Fruit fly (Drosophila melanogaster): ENCODE measurements around the gene loco.
A peak's percentile ranks its signal among the peaks of the same experiment; 100 is the strongest.

loco gene

dm6 chr3R:22663115-22663514 is 23.9 kb upstream of the loco start (continued):
- peak; percentile 37 for TF ChIP-seq CG1233 (GFP tag; optimal IDR thresholded peaks at IDR 0.05)
- peak; percentile 48 for TF ChIP-seq CG15514 (GFP tag; optimal IDR thresholded peaks at IDR 0.05)
- 0 out of 2 replicates have a peak, but pooled peaks have one; percentile 39 for TF ChIP-seq Lim3 (GFP tag; IDR thresholded peaks at IDR 0.05)
- peak; percentile 80 for TF ChIP-seq CG9932 (GFP tag; IDR thresholded peaks at IDR 0.05)
- peak; percentile 48 to 75 for TF ChIP-seq dpn (GFP tag; optimal IDR thresholded peaks at IDR 0.05)
- TF ChIP-seq Nf-YA (GFP tag; IDR thresholded peaks at IDR 0.05), result 0 out of 2 replicates have a peak, but pooled peaks have one; percentile 27
- peak; percentile 69 for TF ChIP-seq CoRest (tag; optimal IDR thresholded peaks at IDR 0.05)
- TF ChIP-seq Stat92E (GFP tag; optimal IDR thresholded peaks at IDR 0.05), result no peak
- peak; percentile 5 for TF ChIP-seq CG3838 (GFP tag; optimal IDR thresholded peaks at IDR 0.05)
- peak; percentile 56 for TF ChIP-seq oc (tag; optimal IDR thresholded peaks at IDR 0.05)
- TF ChIP-seq CG3281 (GFP tag; optimal IDR thresholded peaks at IDR 0.05), result peak; percentile 62
- peak; percentile 35 for TF ChIP-seq her (GFP tag; optimal IDR thresholded peaks at IDR 0.05)
- TF ChIP-seq z (GFP tag; IDR thresholded peaks at IDR 0.05), result no peak
- TF ChIP-seq CG14441 (GFP tag; IDR thresholded peaks at IDR 0.05), result peak; percentile 40; the same call in 1 of the 2 replicates
- no peak; the same call in 1 of the 2 replicates for TF ChIP-seq NFAT (GFP tag; IDR thresholded peaks at IDR 0.05)
- no peak for TF ChIP-seq CG32772 (GFP tag; IDR thresholded peaks at IDR 0.05)
- peak; percentile 47 for TF ChIP-seq CG4404 (GFP tag; IDR thresholded peaks at IDR 0.05)
- TF ChIP-seq scrt (GFP tag; optimal IDR thresholded peaks at IDR 0.05), result peak; percentile 51
- peak in 1 of 2 experiments; percentile 77 for TF ChIP-seq eve (GFP tag; optimal IDR thresholded peaks at IDR 0.05)
- TF ChIP-seq usp (GFP tag; optimal IDR thresholded peaks at IDR 0.05), result no peak
- no peak for TF ChIP-seq CG7987 (GFP tag; optimal IDR thresholded peaks at IDR 0.05)
- TF ChIP-seq pros (GFP tag; optimal IDR thresholded peaks at IDR 0.05), result no peak
- no peak for TF ChIP-seq CG10431 (GFP tag; optimal IDR thresholded peaks at IDR 0.05)
- TF ChIP-seq luna (GFP tag; optimal IDR thresholded peaks at IDR 0.05), result no peak
- no peak for TF ChIP-seq crol (GFP tag; IDR thresholded peaks at IDR 0.05)
- TF ChIP-seq CG6254 (GFP tag; optimal IDR thresholded peaks at IDR 0.05), result peak; percentile 35
- no peak for TF ChIP-seq CG7928 (GFP tag; optimal IDR thresholded peaks at IDR 0.05)
- TF ChIP-seq yki (optimal IDR thresholded peaks at IDR 0.05), result no peak
- peak; percentile 63; the same call in 1 of the 2 replicates for TF ChIP-seq stc (GFP tag; IDR thresholded peaks at IDR 0.05)
- TF ChIP-seq Pdp1 (GFP tag; optimal IDR thresholded peaks at IDR 0.05), result peak in 1 of 2 experiments; percentile 22
- TF ChIP-seq CG7786 (GFP tag; optimal IDR thresholded peaks at IDR 0.05), result peak; percentile 60
- TF ChIP-seq grau (tag; optimal IDR thresholded peaks at IDR 0.05), result peak; percentile 72
- TF ChIP-seq cwo (GFP tag; optimal IDR thresholded peaks at IDR 0.05), result peak; percentile 63
- TF ChIP-seq gem (tag; optimal IDR thresholded peaks at IDR 0.05), result peak; percentile 85
- TF ChIP-seq lilli (GFP tag; optimal IDR thresholded peaks at IDR 0.05), result peak; percentile 69
- no peak for TF ChIP-seq bowl (GFP tag; IDR thresholded peaks at IDR 0.05)
- TF ChIP-seq Sry-δ (GFP tag; optimal IDR thresholded peaks at IDR 0.05), result no peak
- no peak; the same call in 1 of the 2 replicates for TF ChIP-seq GATAe (GFP tag; conservative IDR thresholded peaks at IDR 0.05)
- TF ChIP-seq hbn (GFP tag; IDR thresholded peaks at IDR 0.05; ENCODE audit: partially characterized antibody), result no peak
- TF ChIP-seq CG30403 (GFP tag; optimal IDR thresholded peaks at IDR 0.05), result peak; percentile 72
- peak; percentile 77 for TF ChIP-seq CG17359 (tag; optimal IDR thresholded peaks at IDR 0.05)
- peak; percentile 50 for TF ChIP-seq CG6813 (GFP tag; optimal IDR thresholded peaks at IDR 0.05)
- peak; percentile 61 for TF ChIP-seq wor (GFP tag; IDR thresholded peaks at IDR 0.05)
- no peak for TF ChIP-seq CG1792 (GFP tag; optimal IDR thresholded peaks at IDR 0.05)
- peak; percentile 45 for TF ChIP-seq Hand (GFP tag; optimal IDR thresholded peaks at IDR 0.05)
- no peak for TF ChIP-seq zfh2 (GFP tag; optimal IDR thresholded peaks at IDR 0.05)
- TF ChIP-seq CG10654 (GFP tag; optimal IDR thresholded peaks at IDR 0.05), result peak; percentile 15
- peak; percentile 61 for TF ChIP-seq NfI (GFP tag; optimal IDR thresholded peaks at IDR 0.05)
- no peak for TF ChIP-seq MTF-1 (GFP tag; optimal IDR thresholded peaks at IDR 0.05; ENCODE audit: borderline replicate concordance)
- TF ChIP-seq CG8478 (optimal IDR thresholded peaks at IDR 0.05), result no peak
- no peak for TF ChIP-seq mld (GFP tag; IDR thresholded peaks at IDR 0.05; ENCODE audit: partially characterized antibody)
